Worm (Caenorhabditis elegans): ENCODE data around the gene F41E6.1.

ce11 chrV:8626406-8626805 lies 4.0 kb downstream of the F41E6.1 start:
- no peak for TF ChIP-seq eor-1 (tag; optimal IDR thresholded peaks at IDR 0.05)
- no peak for TF ChIP-seq hmg-11 (tag; optimal IDR thresholded peaks at IDR 0.05)
- no peak for TF ChIP-seq fkh-10 (GFP tag; optimal IDR thresholded peaks at IDR 0.05)
- TF ChIP-seq nhr-77 (tag; optimal IDR thresholded peaks at IDR 0.05) = no peak
- TF ChIP-seq nhr-25 (tag; optimal IDR thresholded peaks at IDR 0.05) = no peak
- no peak for TF ChIP-seq mml-1 (tag; optimal IDR thresholded peaks at IDR 0.05)
- no peak for TF ChIP-seq ZK546.5 (tag; optimal IDR thresholded peaks at IDR 0.05)
- TF ChIP-seq ztf-4 (tag; optimal IDR thresholded peaks at IDR 0.05) = no peak
- peak in 1 of 3 experiments; percentile 1 for TF ChIP-seq elt-3 (tag; optimal IDR thresholded peaks at IDR 0.05)
- TF ChIP-seq unc-62 (GFP tag; optimal IDR thresholded peaks at IDR 0.05) = peak; percentile 64
- no peak for TF ChIP-seq R02D3.7 (tag; optimal IDR thresholded peaks at IDR 0.05)
- no peak for TF ChIP-seq mdl-1 (tag; optimal IDR thresholded peaks at IDR 0.05)

All from whole organism, L3 larva.